Worm (Caenorhabditis elegans): ENCODE measurements around the gene snf-3.
"Not testable (repeated sequence)": the region's sequence is repeated elsewhere in the genome, so short reads cannot be mapped to it uniquely, and the experiment has no call there.

The snf-3 gene

DNA sequence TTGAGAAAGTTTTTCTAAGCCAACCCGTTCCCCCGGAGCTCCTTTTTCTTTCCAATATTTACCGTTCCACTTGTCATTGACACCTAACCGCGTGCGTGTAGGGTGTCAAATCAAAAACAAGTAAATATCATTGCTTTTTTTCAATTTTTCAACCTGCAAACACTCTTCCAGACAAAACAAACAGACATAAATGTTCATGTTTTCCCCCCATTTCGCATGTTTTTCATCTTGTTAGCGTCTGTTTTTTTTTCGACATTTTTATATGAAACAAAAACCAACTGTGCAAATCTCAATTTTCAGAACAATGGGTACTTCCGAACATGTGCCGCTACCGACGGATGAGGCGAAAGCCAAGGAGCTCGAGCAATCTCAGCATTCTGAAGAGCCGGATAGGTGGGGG, at the start of gene snf-3:
TSS of gene snf-3 (plus strand) at position 301 of the 400 bp plus-strand sequence.
- TF ChIP-seq dao-5 (tag; optimal IDR thresholded peaks at IDR 0.05): no peak
- TF ChIP-seq W03F9.2 (tag; optimal IDR thresholded peaks at IDR 0.05): no peak
- no peak for TF ChIP-seq him-1 (tag; optimal IDR thresholded peaks at IDR 0.05)

DNA sequence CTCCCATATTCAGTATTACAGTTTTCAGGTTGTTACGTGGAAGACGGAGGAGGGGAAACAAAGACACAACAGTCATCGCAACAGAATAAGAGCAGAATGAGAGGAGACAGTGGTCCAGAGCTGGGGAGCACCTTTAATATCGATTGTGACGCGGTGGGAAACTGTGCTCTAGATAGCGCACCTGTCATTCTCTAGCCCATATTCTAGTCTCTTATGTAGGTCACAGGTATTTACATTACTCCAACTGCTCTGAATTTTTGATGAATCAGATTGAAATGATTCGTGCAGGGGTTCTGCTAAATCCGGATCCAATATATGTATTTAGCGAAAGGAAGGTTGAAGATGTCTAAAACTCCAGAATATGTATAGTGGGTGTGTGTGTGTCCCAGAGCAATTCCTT, 49.6 kb upstream of the snf-3 start, which contains the start of gene fbxb-41:
TSS of gene fbxb-41 (minus strand) at position 101 of the 400 bp plus-strand sequence.
- TF ChIP-seq him-1 (tag; optimal IDR thresholded peaks at IDR 0.05) (no peak), W03F9.2 (tag; optimal IDR thresholded peaks at IDR 0.05) (no peak), dao-5 (tag; optimal IDR thresholded peaks at IDR 0.05) (no peak)

DNA sequence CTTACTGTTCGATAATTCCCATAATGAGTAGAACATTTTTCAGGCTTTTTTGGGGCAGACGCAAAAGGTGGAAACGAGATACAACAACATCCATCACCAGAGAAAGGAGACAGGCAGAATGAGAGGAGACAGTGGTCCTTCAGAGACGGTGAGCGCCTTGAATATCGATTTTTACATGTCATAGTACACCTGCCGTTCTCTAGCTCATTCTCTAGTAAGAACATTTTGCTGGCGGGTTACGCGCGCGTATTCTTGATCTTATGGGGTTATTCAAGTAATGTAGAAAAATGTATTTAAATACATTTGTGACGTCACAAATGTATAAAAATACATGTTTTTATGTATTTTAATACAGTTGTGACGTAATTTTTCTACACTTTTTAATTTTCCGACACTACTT, 47.9 kb upstream of the snf-3 start, which contains the start of gene fbxb-45:
TSS of gene fbxb-45 (minus strand) at position 101 of the 400 bp plus-strand sequence.
- not testable (repeated sequence) for TF ChIP-seq dao-5, him-1, W03F9.2 (tag; optimal IDR thresholded peaks at IDR 0.05)

DNA sequence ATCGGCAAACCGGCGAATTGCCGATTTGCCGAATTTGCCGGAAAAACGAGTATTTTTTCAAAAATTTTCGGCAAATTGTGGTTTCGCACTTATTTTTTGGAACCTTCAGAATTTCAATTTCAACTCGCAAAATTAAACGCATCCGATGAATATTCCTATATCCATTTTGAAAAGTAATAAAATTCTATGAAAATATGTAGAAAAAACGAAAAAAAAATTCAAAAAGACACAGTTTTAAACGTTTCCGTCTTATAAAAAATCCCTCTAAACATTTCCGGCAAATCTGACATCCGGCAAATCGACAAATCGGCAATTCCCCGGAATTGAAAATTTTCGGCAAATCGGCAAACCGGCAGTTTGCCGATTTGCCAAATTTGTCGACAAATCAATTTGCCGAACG, 46.1 kb upstream of the snf-3 start, which contains the start of gene str-148:
TSS of gene str-148 (plus strand) at position 301 of the 400 bp plus-strand sequence.
- TF ChIP-seq dao-5 (tag; optimal IDR thresholded peaks at IDR 0.05): no peak
- no peak for TF ChIP-seq W03F9.2 (tag; optimal IDR thresholded peaks at IDR 0.05)
- TF ChIP-seq him-1 (tag; optimal IDR thresholded peaks at IDR 0.05): no peak

DNA sequence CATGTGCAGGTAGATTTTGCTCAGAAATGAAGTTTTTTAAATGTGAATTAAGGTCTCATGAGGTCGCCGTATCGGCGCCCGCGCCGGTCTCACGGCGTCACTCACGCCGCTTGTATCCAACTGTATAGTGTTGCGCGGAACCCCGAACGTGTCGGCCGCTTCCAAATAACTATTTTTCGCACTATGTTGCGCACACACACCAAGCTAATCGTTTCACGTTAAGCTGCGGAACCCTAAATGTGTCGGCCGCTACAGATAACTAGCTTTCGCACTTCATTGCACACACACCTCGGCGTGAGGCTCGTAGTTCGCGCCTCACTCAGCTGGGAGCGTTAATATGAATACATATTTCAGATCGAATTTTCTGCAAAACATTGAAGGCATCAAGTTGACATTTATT, 44.9 kb upstream of the snf-3 start:
- TF ChIP-seq him-1 (tag; optimal IDR thresholded peaks at IDR 0.05) (no peak), dao-5 (tag; optimal IDR thresholded peaks at IDR 0.05) (no peak), W03F9.2 (tag; optimal IDR thresholded peaks at IDR 0.05) (no peak)

DNA sequence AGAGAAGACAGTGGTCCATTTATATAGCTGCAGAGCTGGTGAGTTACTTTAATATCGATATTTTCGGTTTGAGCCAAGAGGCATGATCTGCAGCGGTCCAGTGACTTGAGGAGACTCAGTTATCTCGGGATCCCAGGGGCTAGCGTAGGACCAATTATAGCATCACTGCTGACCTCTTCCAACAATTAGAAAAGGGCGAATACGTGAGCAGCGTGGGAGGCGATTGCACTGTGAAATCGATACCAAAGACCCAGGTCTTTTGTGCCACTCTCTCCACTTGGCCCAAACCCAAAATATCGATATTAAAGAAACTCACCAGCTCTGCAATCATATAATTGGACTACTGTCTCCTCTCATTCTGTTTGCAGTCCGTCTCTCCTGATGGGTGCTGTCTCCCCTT, 42.0 kb upstream of the snf-3 start, which contains the start of gene fbxb-40:
TSS of gene fbxb-40 (minus strand) at position 101 of the 400 bp plus-strand sequence.
- no peak for TF ChIP-seq dao-5 (tag; optimal IDR thresholded peaks at IDR 0.05)
- no peak for TF ChIP-seq him-1 (tag; optimal IDR thresholded peaks at IDR 0.05)
- TF ChIP-seq W03F9.2 (tag; optimal IDR thresholded peaks at IDR 0.05): no peak

DNA sequence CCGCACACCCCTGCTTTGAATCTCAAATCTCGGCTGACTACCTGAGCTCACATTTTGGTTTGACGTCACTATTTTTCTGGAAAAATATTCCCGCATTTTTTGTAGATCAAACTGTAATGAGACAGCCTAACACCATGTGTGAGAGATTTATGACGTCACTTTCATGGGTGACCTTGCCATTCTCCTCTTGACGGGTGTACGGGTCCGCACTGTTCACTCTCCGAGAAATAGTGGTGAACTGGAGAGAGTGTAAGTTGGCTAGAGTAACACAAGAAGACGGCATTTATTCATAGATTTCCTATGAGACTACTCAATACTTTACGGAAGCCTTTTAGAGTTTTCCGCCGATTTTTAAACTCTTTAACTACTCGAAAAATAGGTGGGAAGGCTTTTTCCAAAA, 37.1 kb upstream of the snf-3 start, which contains the start of gene K02E7.7:
TSS of gene K02E7.7 (plus strand) at position 301 of the 400 bp plus-strand sequence.
- not testable (repeated sequence) for TF ChIP-seq him-1, dao-5, W03F9.2 (tag; optimal IDR thresholded peaks at IDR 0.05)

DNA sequence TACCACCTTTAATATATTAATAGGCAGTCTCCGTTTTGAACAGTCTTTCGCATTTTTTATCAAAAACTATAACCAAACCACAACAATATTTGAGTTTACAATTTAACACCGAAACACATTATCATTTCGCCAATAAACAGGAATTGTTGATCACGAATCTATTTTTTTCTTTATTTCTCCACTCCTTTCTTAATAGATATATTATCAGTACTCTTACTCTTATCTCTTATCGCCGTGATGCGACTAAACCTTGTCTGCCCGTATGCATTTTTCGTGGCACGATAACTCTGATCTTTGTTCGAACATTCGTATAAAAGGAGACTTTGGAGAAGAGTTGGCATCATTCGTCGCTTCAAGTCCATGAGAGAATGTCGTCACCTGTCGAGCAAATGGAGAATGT, 35.0 kb upstream of the snf-3 start:
- no peak for TF ChIP-seq dao-5 (tag; optimal IDR thresholded peaks at IDR 0.05)
- TF ChIP-seq W03F9.2 (tag; optimal IDR thresholded peaks at IDR 0.05): no peak
- no peak for TF ChIP-seq him-1 (tag; optimal IDR thresholded peaks at IDR 0.05)

DNA sequence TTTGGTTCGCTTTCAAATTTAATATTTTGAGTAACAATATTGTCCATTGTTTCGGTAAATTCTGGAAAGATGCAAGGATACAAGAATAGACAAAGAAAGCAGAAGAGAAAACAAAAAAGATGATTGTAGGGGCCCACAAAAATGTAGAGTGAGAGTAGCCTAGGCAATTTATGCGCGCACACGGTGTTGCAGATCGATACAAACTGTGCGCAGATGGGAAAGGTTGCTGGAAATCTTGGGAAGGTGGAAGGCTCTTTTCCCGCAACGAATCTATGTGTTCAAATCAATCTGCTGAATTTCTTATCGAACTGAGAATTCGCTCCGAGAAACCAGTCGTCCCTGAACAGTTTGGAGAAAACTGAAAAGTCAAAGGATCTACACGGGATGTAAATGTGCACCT, 31.1 kb upstream of the snf-3 start, which contains the start of gene btb-10:
TSS of gene btb-10 (minus strand) at position 101 of the 400 bp plus-strand sequence.
- TF ChIP-seq W03F9.2, dao-5, him-1 (tag; optimal IDR thresholded peaks at IDR 0.05): not testable (repeated sequence)

DNA sequence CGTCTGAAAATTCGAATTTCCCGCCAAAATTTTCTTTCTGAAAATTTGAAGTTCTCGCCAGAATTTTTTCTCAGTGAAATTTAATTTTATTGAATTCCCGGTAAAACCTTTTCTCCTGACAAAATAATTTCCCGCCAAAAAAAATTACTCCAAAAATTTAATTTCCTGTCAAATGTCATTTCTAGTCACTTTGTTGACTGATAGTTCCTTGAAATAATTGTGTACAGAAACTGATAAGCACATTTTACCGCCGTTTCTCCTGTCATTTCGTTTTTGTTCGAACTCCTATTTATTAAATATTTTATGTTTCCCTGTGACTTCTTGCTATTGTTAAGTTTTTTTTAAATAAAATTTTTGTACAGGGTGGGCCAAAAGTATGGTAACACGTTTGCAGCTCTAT, 27.9 kb upstream of the snf-3 start:
- TF ChIP-seq W03F9.2 (tag; optimal IDR thresholded peaks at IDR 0.05) (no peak), him-1 (tag; optimal IDR thresholded peaks at IDR 0.05) (no peak), dao-5 (tag; optimal IDR thresholded peaks at IDR 0.05) (no peak)

DNA sequence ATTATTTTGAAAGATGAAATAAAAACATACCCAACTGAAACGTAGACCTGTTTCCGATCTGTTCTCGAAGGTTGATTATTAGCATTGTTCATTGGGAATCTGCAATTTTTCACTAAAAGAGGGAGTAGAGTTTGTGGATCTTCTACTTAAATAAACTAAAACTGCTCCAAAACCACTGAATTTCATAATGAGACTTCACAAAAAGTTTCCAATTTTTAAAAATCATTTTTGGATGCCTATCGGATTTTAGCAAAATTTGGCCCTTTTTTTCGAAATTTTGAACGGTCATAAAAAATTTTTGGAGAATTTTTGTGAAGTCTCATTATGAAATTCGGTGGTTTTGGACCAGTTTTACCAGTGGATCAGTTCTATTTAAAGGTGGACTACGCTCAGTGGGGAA, 24.9 kb upstream of the snf-3 start, which contains the start of gene K02E7.10:
TSS of gene K02E7.10 (minus strand) at position 101 of the 400 bp plus-strand sequence.
- TF ChIP-seq dao-5 (tag; optimal IDR thresholded peaks at IDR 0.05) (no peak), W03F9.2 (tag; optimal IDR thresholded peaks at IDR 0.05) (no peak), him-1 (tag; optimal IDR thresholded peaks at IDR 0.05) (no peak)

DNA sequence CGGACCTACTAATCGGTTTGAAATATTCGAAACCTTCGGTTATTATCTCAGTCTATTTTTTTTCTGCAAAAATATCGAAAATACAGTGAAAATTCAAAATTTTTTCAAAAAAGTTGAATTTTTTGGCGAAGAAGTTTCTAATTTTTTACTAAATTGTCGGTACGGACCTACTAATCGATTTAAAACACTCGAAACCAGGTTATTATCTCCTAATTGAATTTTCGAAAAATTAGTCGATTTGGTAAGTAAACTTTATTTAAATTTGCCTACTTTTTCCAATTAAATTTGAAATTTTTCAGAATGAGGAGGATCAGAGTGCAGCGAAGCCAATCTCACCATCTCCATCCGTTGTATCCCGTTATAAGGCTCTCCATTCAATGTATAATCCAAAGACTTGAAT, 20.9 kb upstream of the snf-3 start, which contains the start of gene K02E7.12:
TSS of gene K02E7.12 (plus strand) at position 301 of the 400 bp plus-strand sequence.
- TF ChIP-seq him-1 (tag; optimal IDR thresholded peaks at IDR 0.05) (no peak), W03F9.2 (tag; optimal IDR thresholded peaks at IDR 0.05) (no peak), dao-5 (tag; optimal IDR thresholded peaks at IDR 0.05) (no peak)

DNA sequence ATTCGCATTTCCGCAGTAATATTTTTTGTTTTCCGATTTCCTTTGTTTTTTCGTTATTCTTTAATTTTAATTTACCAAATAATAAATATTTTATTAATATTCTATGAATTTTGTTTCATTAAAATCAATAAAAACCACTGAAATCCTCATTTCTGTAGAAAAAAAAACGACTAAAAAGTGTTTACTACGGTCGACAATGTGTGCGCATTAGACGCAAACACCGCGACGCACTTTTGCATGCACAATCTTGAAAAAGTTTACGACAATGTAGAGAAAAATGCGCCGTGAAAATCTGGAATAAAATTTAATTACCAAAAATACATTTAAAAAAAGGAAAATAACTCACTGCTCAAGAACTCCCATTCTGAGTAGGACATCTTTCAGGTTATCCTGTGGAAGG, 20.4 kb upstream of the snf-3 start:
- TF ChIP-seq W03F9.2 (tag; optimal IDR thresholded peaks at IDR 0.05) (no peak), him-1 (tag; optimal IDR thresholded peaks at IDR 0.05) (no peak), dao-5 (tag; optimal IDR thresholded peaks at IDR 0.05) (no peak)

DNA sequence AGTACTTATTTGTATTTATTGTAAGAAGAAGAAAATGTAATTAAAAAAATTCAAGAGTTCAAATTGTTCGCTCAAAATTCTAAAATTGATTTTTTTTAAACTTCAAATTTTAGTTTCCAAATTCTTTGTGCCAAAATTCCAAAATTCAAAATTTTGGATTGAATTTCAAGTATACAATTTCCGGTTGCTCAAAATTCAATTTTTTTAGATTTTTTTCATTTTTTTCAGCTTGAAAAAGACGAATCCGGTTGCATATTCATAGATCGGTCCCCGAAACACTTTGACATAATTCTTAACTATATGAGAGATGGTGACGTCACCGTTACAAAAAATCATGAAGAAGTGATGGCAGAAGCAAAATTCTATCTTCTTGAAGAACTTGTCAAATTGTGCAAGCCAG, 19.7 kb upstream of the snf-3 start, which contains the start of gene K02E7.4:
TSS of gene K02E7.4 (plus strand) at position 301 of the 400 bp plus-strand sequence.
- no peak for TF ChIP-seq him-1 (tag; optimal IDR thresholded peaks at IDR 0.05)
- no peak for TF ChIP-seq W03F9.2 (tag; optimal IDR thresholded peaks at IDR 0.05)
- TF ChIP-seq dao-5 (tag; optimal IDR thresholded peaks at IDR 0.05): no peak
